Worm (Caenorhabditis elegans): ENCODE data around the gene insc-1.

The insc-1 gene

DNA sequence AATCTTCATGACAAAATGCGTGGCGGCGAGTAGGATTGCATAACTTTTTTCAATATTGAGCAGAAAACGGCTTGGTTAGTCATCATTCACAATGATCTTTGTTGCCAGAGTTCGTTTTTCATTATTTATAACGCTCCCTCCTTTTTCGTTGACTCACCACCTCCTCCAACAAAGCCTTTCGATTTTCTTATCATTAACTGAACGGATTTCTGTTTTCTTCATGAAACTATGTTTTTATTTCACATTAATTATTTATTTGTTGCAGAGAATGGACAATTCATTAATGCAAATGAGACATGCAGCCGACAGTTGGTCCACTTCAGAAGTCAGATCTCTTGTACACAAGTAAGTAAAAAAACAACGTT, 36.0 kb downstream of the insc-1 start, which contains the start of gene bath-44:
TSS of gene bath-44 (plus strand) at position 266 of the 365 bp plus-strand sequence.
- TF ChIP-seq ceh-13 (GFP tag; optimal IDR thresholded peaks at IDR 0.05): no peak
- TF ChIP-seq flt-1 (GFP tag; IDR thresholded peaks at IDR 0.05): no peak
- TF ChIP-seq hmbx-1 (tag; optimal IDR thresholded peaks at IDR 0.05): no peak
- TF ChIP-seq hmg-4 (GFP tag; optimal IDR thresholded peaks at IDR 0.05): no peak
- no peak for TF ChIP-seq ets-7 (tag; optimal IDR thresholded peaks at IDR 0.05)
- no peak for TF ChIP-seq B0310.2 (tag; optimal IDR thresholded peaks at IDR 0.05)
- no peak for TF ChIP-seq hnd-1 (tag; optimal IDR thresholded peaks at IDR 0.05)
- TF ChIP-seq aly-1 (tag; optimal IDR thresholded peaks at IDR 0.05): no peak

DNA sequence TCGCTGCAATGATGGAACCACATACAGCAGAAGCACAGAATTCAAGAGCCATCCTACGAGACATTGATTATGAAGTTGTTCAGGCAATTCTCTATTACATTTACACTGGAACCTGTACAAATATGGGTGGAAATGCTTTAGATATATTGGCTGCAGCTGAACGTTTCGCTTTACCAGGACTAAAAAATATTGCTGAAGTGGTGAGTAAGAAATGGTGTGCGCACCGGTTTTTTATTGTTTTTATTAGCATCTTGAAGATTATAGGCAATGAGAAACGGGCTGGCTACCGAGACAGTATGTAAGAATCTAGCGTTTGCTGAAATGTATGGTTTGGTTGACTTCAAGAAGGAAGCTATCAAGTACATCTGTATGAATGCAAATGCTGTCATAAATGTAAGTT, 37.4 kb downstream of the insc-1 start:
- TF ChIP-seq F13C5.2 (tag; optimal IDR thresholded peaks at IDR 0.05) (no peak), tbx-11 (GFP tag; IDR thresholded peaks at IDR 0.05) (no peak), scrt-1 (GFP tag; IDR thresholded peaks at IDR 0.05) (no peak), B0310.2 (tag; optimal IDR thresholded peaks at IDR 0.05) (no peak), ets-7 (tag; optimal IDR thresholded peaks at IDR 0.05) (no peak), hnd-1 (tag; optimal IDR thresholded peaks at IDR 0.05) (no peak), ama-1 (optimal IDR thresholded peaks at IDR 0.05) (no peak), pes-1 (GFP tag; IDR thresholded peaks at IDR 0.05) (no peak), tbx-37 (GFP tag; conservative IDR thresholded peaks at IDR 0.05) (no peak)

DNA sequence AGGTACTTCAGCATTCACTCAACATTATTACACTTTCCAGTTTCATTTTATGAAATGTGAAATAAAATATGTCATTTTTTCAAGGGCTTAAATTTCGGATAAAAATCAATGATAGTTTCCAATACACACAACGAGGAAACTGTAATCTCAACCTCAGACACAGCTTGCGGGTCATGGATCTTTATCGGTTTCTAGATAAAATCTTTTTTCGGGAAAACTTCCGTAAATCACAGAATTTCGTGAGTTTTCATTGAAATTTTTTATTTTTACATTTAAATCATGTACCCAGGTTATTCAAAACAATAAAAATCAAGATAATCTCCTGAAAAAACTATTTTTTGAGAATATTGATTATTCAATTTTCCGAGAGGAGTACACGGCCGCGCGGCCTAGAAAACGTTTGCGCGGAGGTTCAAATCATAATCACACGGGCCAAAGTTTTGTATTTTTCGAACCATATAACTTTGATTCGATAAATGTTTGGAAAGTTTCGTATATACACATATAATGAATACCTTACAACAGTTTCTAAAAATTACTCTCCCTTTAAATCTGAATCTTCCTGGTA, 38.7 kb downstream of the insc-1 start:
- no peak for TF ChIP-seq ceh-13 (GFP tag; optimal IDR thresholded peaks at IDR 0.05)
- no peak for TF ChIP-seq ceh-36 (tag; optimal IDR thresholded peaks at IDR 0.05)
- no peak for TF ChIP-seq hmbx-1 (tag; optimal IDR thresholded peaks at IDR 0.05)
- TF ChIP-seq pes-1 (GFP tag; IDR thresholded peaks at IDR 0.05): no peak
- TF ChIP-seq tra-4 (tag; optimal IDR thresholded peaks at IDR 0.05): no peak
- no peak for TF ChIP-seq B0310.2 (tag; optimal IDR thresholded peaks at IDR 0.05)

- no peak for TF ChIP-seq tbx-37 (GFP tag; conservative IDR thresholded peaks at IDR 0.05)
- TF ChIP-seq sea-1 (GFP tag; conservative IDR thresholded peaks at IDR 0.05): no peak
- no peak for TF ChIP-seq flt-1 (GFP tag; IDR thresholded peaks at IDR 0.05)
- TF ChIP-seq ets-7 (tag; optimal IDR thresholded peaks at IDR 0.05): no peak
- TF ChIP-seq ama-1 (optimal IDR thresholded peaks at IDR 0.05): no peak
- no peak for TF ChIP-seq hnd-1 (tag; optimal IDR thresholded peaks at IDR 0.05)
- no peak for TF ChIP-seq ceh-36 (tag; optimal IDR thresholded peaks at IDR 0.05)
- no peak for TF ChIP-seq hmbx-1 (tag; optimal IDR thresholded peaks at IDR 0.05)
- no peak for TF ChIP-seq F13C5.2 (tag; optimal IDR thresholded peaks at IDR 0.05)
- TF ChIP-seq aly-1 (tag; optimal IDR thresholded peaks at IDR 0.05): no peak
- TF ChIP-seq pes-1 (GFP tag; IDR thresholded peaks at IDR 0.05): no peak
- TF ChIP-seq scrt-1 (GFP tag; IDR thresholded peaks at IDR 0.05): no peak
- TF ChIP-seq hmg-4 (GFP tag; optimal IDR thresholded peaks at IDR 0.05): no peak
- TF ChIP-seq B0310.2 (tag; optimal IDR thresholded peaks at IDR 0.05): no peak
Measured at ce11 chrII:7398712-7399111, 40.0 kb downstream of the insc-1 start, which contains the start of gene C07D10.1. C07D10.1 (plus strand) TSS chrII:7399012.

DNA sequence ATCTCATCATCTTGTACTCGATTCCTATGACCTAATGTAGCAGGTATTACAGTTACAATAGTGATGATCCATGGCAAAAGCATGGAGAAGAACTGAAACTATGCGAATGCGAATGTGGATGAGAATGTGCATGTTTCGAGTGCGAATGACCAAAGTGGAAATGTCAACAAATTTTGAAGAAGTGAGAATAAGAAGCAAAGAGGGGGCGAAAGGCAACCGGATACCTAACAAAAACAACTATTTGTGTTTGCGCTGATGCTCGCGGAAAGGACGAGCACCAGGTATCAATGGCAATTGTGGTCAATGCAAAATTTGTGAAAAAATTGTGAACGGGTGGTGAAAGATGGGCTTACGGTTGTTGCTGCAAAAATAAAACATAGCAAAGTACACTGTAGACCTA, 43.9 kb downstream of the insc-1 start, which contains the start of gene nas-7:
TSS of gene nas-7 (minus strand) at position 101 of the 400 bp plus-strand sequence.
- no peak for TF ChIP-seq sea-1 (GFP tag; conservative IDR thresholded peaks at IDR 0.05)
- no peak for TF ChIP-seq aly-1 (tag; optimal IDR thresholded peaks at IDR 0.05)
- no peak for TF ChIP-seq ceh-36 (tag; optimal IDR thresholded peaks at IDR 0.05)

DNA sequence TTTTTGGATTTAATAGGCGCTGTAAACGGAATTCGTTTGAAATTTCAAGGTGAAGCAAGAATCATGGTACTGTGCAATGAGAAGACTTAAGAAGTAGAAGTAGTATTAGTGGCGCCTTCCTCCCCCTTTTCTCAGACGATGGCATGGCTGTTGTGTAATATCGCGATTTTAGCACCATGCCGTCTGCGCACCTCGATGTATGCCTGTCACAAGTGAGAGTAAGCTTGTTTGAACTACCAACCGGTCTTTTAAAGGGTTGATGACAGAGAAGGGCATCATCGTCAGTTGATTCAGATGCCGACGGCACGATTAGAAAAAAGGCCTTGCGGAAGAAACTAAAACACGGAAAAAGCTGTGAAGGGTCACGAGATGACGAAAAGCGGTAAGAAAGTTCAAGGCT, 45.3 kb downstream of the insc-1 start:
- TF ChIP-seq tbx-11 (GFP tag; IDR thresholded peaks at IDR 0.05) (no peak), aly-1 (tag; optimal IDR thresholded peaks at IDR 0.05) (no peak), tbx-37 (GFP tag; conservative IDR thresholded peaks at IDR 0.05) (no peak), sea-1 (GFP tag; conservative IDR thresholded peaks at IDR 0.05) (no peak), ama-1 (optimal IDR thresholded peaks at IDR 0.05) (no peak), ceh-36 (tag; optimal IDR thresholded peaks at IDR 0.05) (no peak), hnd-1 (tag; optimal IDR thresholded peaks at IDR 0.05) (no peak), hmbx-1 (tag; optimal IDR thresholded peaks at IDR 0.05) (no peak)

DNA sequence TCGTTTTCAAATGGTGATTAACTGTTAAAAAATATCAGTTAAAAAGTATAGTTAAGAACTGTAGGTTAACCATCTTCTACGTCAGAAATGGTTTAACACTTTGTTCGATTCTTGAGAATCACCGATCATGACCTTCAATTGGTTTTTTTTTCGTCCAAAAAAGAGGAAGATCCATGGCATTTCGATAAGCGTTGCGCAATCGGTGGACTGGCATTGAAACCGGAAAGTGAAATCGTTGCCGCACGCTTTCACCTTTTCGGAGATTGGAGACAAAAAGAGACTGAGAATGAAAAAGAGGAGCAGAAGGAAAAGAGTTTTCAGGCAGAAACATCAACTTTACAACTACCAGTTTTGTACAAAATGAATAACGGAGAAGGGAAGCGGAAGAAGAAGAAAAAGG, 46.6 kb downstream of the insc-1 start:
- TF ChIP-seq hmg-4 (GFP tag; optimal IDR thresholded peaks at IDR 0.05) (no peak), hmbx-1 (tag; optimal IDR thresholded peaks at IDR 0.05) (no peak)

DNA sequence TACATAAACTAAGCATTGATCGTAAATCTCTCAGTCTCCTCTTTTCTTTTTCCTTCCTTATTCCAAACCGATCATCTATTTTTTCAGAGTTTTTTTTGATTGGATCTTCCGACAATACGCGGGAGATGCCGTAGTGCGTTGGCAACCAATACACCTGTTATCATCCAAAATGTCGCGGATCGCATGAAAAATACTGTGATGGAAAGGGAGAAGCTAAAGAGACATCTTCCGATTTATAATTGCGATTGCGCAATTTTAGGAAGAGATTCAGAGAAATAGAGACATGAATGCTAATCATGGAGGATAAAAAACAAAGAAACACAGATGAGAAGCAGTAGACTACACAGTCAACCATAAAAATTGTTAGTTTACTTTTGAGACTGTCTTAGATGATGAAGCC, 47.7 kb downstream of the insc-1 start:
- TF ChIP-seq ceh-13 (GFP tag; optimal IDR thresholded peaks at IDR 0.05) (no peak), pes-1 (GFP tag; IDR thresholded peaks at IDR 0.05) (no peak), aly-1 (tag; optimal IDR thresholded peaks at IDR 0.05) (no peak), F13C5.2 (tag; optimal IDR thresholded peaks at IDR 0.05) (no peak), B0310.2 (tag; optimal IDR thresholded peaks at IDR 0.05) (no peak), flt-1 (GFP tag; IDR thresholded peaks at IDR 0.05) (no peak), hnd-1 (tag; optimal IDR thresholded peaks at IDR 0.05) (no peak), tbx-37 (GFP tag; conservative IDR thresholded peaks at IDR 0.05) (no peak), ets-7 (tag; optimal IDR thresholded peaks at IDR 0.05) (no peak), scrt-1 (GFP tag; IDR thresholded peaks at IDR 0.05) (no peak), tbx-11 (GFP tag; IDR thresholded peaks at IDR 0.05) (no peak), tra-4 (tag; optimal IDR thresholded peaks at IDR 0.05) (no peak), hmbx-1 (tag; optimal IDR thresholded peaks at IDR 0.05) (no peak), hmg-4 (GFP tag; optimal IDR thresholded peaks at IDR 0.05) (no peak), ceh-36 (tag; optimal IDR thresholded peaks at IDR 0.05) (no peak), ama-1 (optimal IDR thresholded peaks at IDR 0.05) (no peak), sea-1 (GFP tag; conservative IDR thresholded peaks at IDR 0.05) (no peak)

ce11 chrII:7408192-7408591, 49.5 kb downstream of the insc-1 start, which contains the start of gene srd-55:
srd-55 (plus strand) TSS chrII:7408492.
- TF ChIP-seq tbx-37 (GFP tag; conservative IDR thresholded peaks at IDR 0.05) (no peak), tra-4 (tag; optimal IDR thresholded peaks at IDR 0.05) (no peak), scrt-1 (GFP tag; IDR thresholded peaks at IDR 0.05) (no peak), hmbx-1 (tag; optimal IDR thresholded peaks at IDR 0.05) (no peak), aly-1 (tag; optimal IDR thresholded peaks at IDR 0.05) (no peak), tbx-11 (GFP tag; IDR thresholded peaks at IDR 0.05) (no peak), hmg-4 (GFP tag; optimal IDR thresholded peaks at IDR 0.05) (no peak), ceh-36 (tag; optimal IDR thresholded peaks at IDR 0.05) (no peak), flt-1 (GFP tag; IDR thresholded peaks at IDR 0.05) (no peak), pes-1 (GFP tag; IDR thresholded peaks at IDR 0.05) (no peak), B0310.2 (tag; optimal IDR thresholded peaks at IDR 0.05) (no peak), ceh-13 (GFP tag; optimal IDR thresholded peaks at IDR 0.05) (no peak)

Data from whole organism, early embryonic.